Worm (Caenorhabditis elegans) whole organism, L2 larva: ENCODE results near the gene txt-2.

Experiments
- ama-1 ChIP-seq: fragments of 150-350 bp; optimal IDR thresholded peaks from 2 replicates; lab custom pipeline; 2018; ENCODE audit warnings: inconsistent platforms
- dmd-4 ChIP-seq: sonication (generic microtip); optimal IDR thresholded peaks from 2 replicates; lab custom pipeline; 2017; ENCODE audit warnings: missing biosample characterization, missing genetic modification characterization
- elt-3 ChIP-seq: sonication (generic microtip); optimal IDR thresholded peaks from 2 replicates; lab custom pipeline; 2017; ENCODE audit warnings: missing biosample characterization, missing genetic modification characterization
- nhr-11 ChIP-seq: fragments of 150-350 bp; optimal IDR thresholded peaks from 2 replicates; lab custom pipeline; 2014; ENCODE audit warnings: missing biosample characterization, missing genetic modification characterization
- nhr-77 ChIP-seq: fragments of 150-350 bp; optimal IDR thresholded peaks from 2 replicates; lab custom pipeline; 2014; ENCODE audit warnings: missing biosample characterization, missing genetic modification characterization
- skn-1 ChIP-seq: sonication (generic microtip); optimal IDR thresholded peaks from 2 replicates; lab custom pipeline; 2017; ENCODE audit warnings: missing biosample characterization, missing genetic modification characterization
- snpc-4 ChIP-seq: fragments of 150-350 bp; optimal IDR thresholded peaks from 2 replicates; lab custom pipeline; 2014; ENCODE audit warnings: missing biosample characterization, missing genetic modification characterization
- zag-1 ChIP-seq: fragments of 150-350 bp; optimal IDR thresholded peaks from 2 replicates; lab custom pipeline; 2014; ENCODE audit warnings: missing biosample characterization, missing genetic modification characterization
- ztf-11 ChIP-seq: sonication (generic microtip); optimal IDR thresholded peaks from 2 replicates; lab custom pipeline; 2017; ENCODE audit warnings: missing biosample characterization, missing genetic modification characterization

ce11 chrV:194760-195159 is 45.5 kb downstream of the txt-2 start:
- TF ChIP-seq ztf-11 (tag; lab: Kevin White, UChicago) (no peak), snpc-4 (tag; lab: Kevin White, UChicago) (no peak), zag-1 (tag; lab: Kevin White, UChicago) (no peak), nhr-11 (tag; lab: Kevin White, UChicago) (no peak), skn-1 (tag; lab: Kevin White, UChicago) (no peak), elt-3 (tag; lab: Kevin White, UChicago) (no peak), ama-1 (lab: Kevin White, UChicago) (no peak), nhr-77 (tag; lab: Kevin White, UChicago) (no peak), dmd-4 (tag; lab: Kevin White, UChicago) (no peak)
